Worm (Caenorhabditis elegans): ENCODE data around the gene inx-8.

The inx-8 gene

DNA sequence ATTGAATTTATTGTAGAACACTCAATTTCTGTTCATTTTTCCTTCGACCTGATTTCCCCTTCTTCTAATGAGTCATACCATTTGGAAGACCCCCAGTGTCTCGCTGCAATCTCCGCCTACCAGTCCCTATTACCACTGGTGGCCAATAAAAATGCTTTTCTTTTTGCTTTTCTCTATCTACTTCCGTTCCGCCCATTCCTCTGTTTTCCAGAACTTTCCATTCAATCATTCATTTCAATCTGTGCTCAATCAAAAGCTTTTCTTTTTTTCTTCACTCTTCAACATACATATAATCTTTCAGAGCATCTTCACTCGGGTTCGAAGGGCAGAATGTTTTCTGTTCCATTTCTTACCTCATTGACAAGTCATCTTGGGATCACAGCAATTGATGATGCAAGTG lies at the start of gene inx-8:
TSS of gene inx-8 (plus strand) at position 301 of the 400 bp plus-strand sequence.
- no peak for TF ChIP-seq flh-1 (GFP tag; optimal IDR thresholded peaks at IDR 0.05)
- no peak for TF ChIP-seq M03D4.4 (tag; optimal IDR thresholded peaks at IDR 0.05)
- no peak for TF ChIP-seq ceh-39 (tag; optimal IDR thresholded peaks at IDR 0.05)
- TF ChIP-seq sptf-1 (tag; optimal IDR thresholded peaks at IDR 0.05) = no peak
- TF ChIP-seq hlh-1 (tag; optimal IDR thresholded peaks at IDR 0.05) = no peak
- no peak for TF ChIP-seq ces-1 (GFP tag; optimal IDR thresholded peaks at IDR 0.05)
- no peak for TF ChIP-seq lin-32 (GFP tag; optimal IDR thresholded peaks at IDR 0.05)
- no peak for TF ChIP-seq nhr-237 (tag; optimal IDR thresholded peaks at IDR 0.05)
- no peak for TF ChIP-seq nhr-2 (tag; optimal IDR thresholded peaks at IDR 0.05)
- no peak for TF ChIP-seq unc-39 (tag; optimal IDR thresholded peaks at IDR 0.05)

DNA sequence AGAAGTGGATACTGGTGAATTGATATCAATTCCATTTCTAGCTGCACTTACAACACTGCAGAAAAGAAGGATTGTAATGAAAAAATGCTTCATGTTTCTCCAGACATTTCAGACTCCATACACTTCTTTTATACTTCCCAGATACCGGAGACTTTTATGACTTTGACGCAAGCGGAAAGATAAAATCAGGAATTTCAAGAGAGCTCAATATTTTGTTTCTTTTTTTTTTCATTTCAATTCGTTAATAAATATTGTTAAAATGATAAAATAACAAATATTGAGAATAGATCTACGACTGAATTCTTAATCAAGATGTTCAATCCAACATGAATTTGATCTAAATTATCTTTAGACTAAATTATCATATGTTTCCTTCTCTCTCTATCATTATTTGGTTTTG lies 48.2 kb upstream of the inx-8 start, which contains the start of gene lys-5:
TSS of gene lys-5 (minus strand) at position 101 of the 400 bp plus-strand sequence.
- TF ChIP-seq mab-5 (tag; optimal IDR thresholded peaks at IDR 0.05) (no peak), sptf-1 (tag; optimal IDR thresholded peaks at IDR 0.05) (no peak), elt-3 (tag; optimal IDR thresholded peaks at IDR 0.05) (no peak), nhr-12 (tag; optimal IDR thresholded peaks at IDR 0.05) (no peak), pha-4 (tag; optimal IDR thresholded peaks at IDR 0.05) (no peak), lsy-2 (tag; optimal IDR thresholded peaks at IDR 0.05) (no peak), ham-2 (GFP tag; optimal IDR thresholded peaks at IDR 0.05) (no peak), drap-1 (GFP tag; optimal IDR thresholded peaks at IDR 0.05) (no peak), mep-1 (tag; optimal IDR thresholded peaks at IDR 0.05) (no peak), unc-62 (GFP tag; optimal IDR thresholded peaks at IDR 0.05) (no peak), cnd-1 (tag; optimal IDR thresholded peaks at IDR 0.05) (no peak), nhr-28 (tag; optimal IDR thresholded peaks at IDR 0.05) (no peak), ces-1 (GFP tag; optimal IDR thresholded peaks at IDR 0.05) (no peak), nhr-237 (tag; optimal IDR thresholded peaks at IDR 0.05) (no peak), M03D4.4 (tag; optimal IDR thresholded peaks at IDR 0.05) (no peak), nhr-76 (tag; optimal IDR thresholded peaks at IDR 0.05) (no peak), unc-120 (tag; optimal IDR thresholded peaks at IDR 0.05; ENCODE audit: poor library complexity, severe bottlenecking) (no peak), flh-1 (GFP tag; optimal IDR thresholded peaks at IDR 0.05) (no peak), mls-2 (tag; optimal IDR thresholded peaks at IDR 0.05) (no peak), zip-8 (tag; optimal IDR thresholded peaks at IDR 0.05) (no peak)

- TF ChIP-seq nhr-28 (tag; optimal IDR thresholded peaks at IDR 0.05) (no peak), cnd-1 (tag; optimal IDR thresholded peaks at IDR 0.05) (no peak), unc-62 (GFP tag; optimal IDR thresholded peaks at IDR 0.05) (no peak), sptf-1 (tag; optimal IDR thresholded peaks at IDR 0.05) (no peak), ceh-43 (GFP tag; optimal IDR thresholded peaks at IDR 0.05) (no peak), mab-5 (tag; optimal IDR thresholded peaks at IDR 0.05) (no peak), ceh-39 (tag; optimal IDR thresholded peaks at IDR 0.05) (no peak), drap-1 (GFP tag; optimal IDR thresholded peaks at IDR 0.05) (no peak)
These were observed 45.8 kb upstream of the inx-8 start, which contains the start of gene lys-6 for ce11 chrIV:11627847-11628246. lys-6 (minus strand) TSS chrIV:11627947.

ce11 chrIV:11631750-11632149 lies 41.9 kb upstream of the inx-8 start, which contains the start of gene F58B3.4:
F58B3.4 (minus strand) TSS chrIV:11631850.
- no peak for TF ChIP-seq ceh-39 (tag; optimal IDR thresholded peaks at IDR 0.05)
- TF ChIP-seq nhr-2 (tag; optimal IDR thresholded peaks at IDR 0.05) = no peak
- no peak for TF ChIP-seq mep-1 (tag; optimal IDR thresholded peaks at IDR 0.05)
- TF ChIP-seq lin-13 (tag; optimal IDR thresholded peaks at IDR 0.05) = no peak
- no peak for TF ChIP-seq ceh-83 (GFP tag; optimal IDR thresholded peaks at IDR 0.05)

- TF ChIP-seq bed-3 (GFP tag; optimal IDR thresholded peaks at IDR 0.05) (no peak), pha-4 (tag; optimal IDR thresholded peaks at IDR 0.05) (peak; percentile 20), ceh-39 (tag; optimal IDR thresholded peaks at IDR 0.05) (peak; percentile 66), nhr-237 (tag; optimal IDR thresholded peaks at IDR 0.05) (peak; percentile 88), lsy-2 (tag; optimal IDR thresholded peaks at IDR 0.05) (peak; percentile 60), sptf-1 (tag; optimal IDR thresholded peaks at IDR 0.05) (peak; percentile 50), unc-120 (tag; optimal IDR thresholded peaks at IDR 0.05; ENCODE audit: poor library complexity, severe bottlenecking) (peak; percentile 3), ces-1 (GFP tag; optimal IDR thresholded peaks at IDR 0.05) (peak; percentile 65), flh-1 (GFP tag; optimal IDR thresholded peaks at IDR 0.05) (no peak), ceh-83 (GFP tag; optimal IDR thresholded peaks at IDR 0.05) (no peak), mep-1 (tag; optimal IDR thresholded peaks at IDR 0.05) (peak; percentile 17)
These were observed 37.9 kb upstream of the inx-8 start, which contains the start of gene mars-1 for ce11 chrIV:11635437-11636408. mars-1 (minus strand) TSS chrIV:11635487.
